Worm (Caenorhabditis elegans): ENCODE results near the gene sws-1.
A peak's percentile ranks its signal among the peaks of the same experiment; 100 is the strongest.

The sws-1 gene

ce11 chrV:18967479-18968056, 13.7 kb downstream of the sws-1 start, which contains the start of gene Y39B6A.43 (continued):
- no peak for TF ChIP-seq elt-1 (tag; optimal IDR thresholded peaks at IDR 0.05; ENCODE audit: borderline replicate concordance, insufficient read depth)
- peak; percentile 48 for TF ChIP-seq ceh-43 (GFP tag; optimal IDR thresholded peaks at IDR 0.05)
- TF ChIP-seq nhr-237 (tag; optimal IDR thresholded peaks at IDR 0.05): peak; percentile 94

- TF ChIP-seq ceh-39 (tag; optimal IDR thresholded peaks at IDR 0.05) (no peak), snpc-4 (tag; optimal IDR thresholded peaks at IDR 0.05) (no peak), pha-4 (tag; optimal IDR thresholded peaks at IDR 0.05) (no peak), mls-2 (tag; optimal IDR thresholded peaks at IDR 0.05) (no peak), lin-13 (tag; optimal IDR thresholded peaks at IDR 0.05) (no peak), nhr-2 (tag; optimal IDR thresholded peaks at IDR 0.05) (no peak), lin-32 (GFP tag; optimal IDR thresholded peaks at IDR 0.05) (no peak), lsy-2 (tag; optimal IDR thresholded peaks at IDR 0.05) (no peak), nhr-237 (tag; optimal IDR thresholded peaks at IDR 0.05) (no peak), blmp-1 (tag; optimal IDR thresholded peaks at IDR 0.05) (no peak), hlh-1 (tag; optimal IDR thresholded peaks at IDR 0.05) (no peak), unc-62 (GFP tag; optimal IDR thresholded peaks at IDR 0.05) (no peak), cnd-1 (tag; optimal IDR thresholded peaks at IDR 0.05) (no peak), unc-120 (tag; optimal IDR thresholded peaks at IDR 0.05; ENCODE audit: poor library complexity, severe bottlenecking) (no peak), nhr-76 (tag; optimal IDR thresholded peaks at IDR 0.05) (no peak), flh-1 (GFP tag; optimal IDR thresholded peaks at IDR 0.05) (no peak), mep-1 (tag; optimal IDR thresholded peaks at IDR 0.05) (no peak), M03D4.4 (tag; optimal IDR thresholded peaks at IDR 0.05) (no peak), bed-3 (GFP tag; optimal IDR thresholded peaks at IDR 0.05) (no peak)
These were observed 21.2 kb downstream of the sws-1 start, which contains the start of gene ztf-20 for ce11 chrV:18960072-18960471. ztf-20 (minus strand) TSS chrV:18960172.

ce11 chrV:18957267-18957843, 23.9 kb downstream of the sws-1 start, which contains the start of gene hrg-10:
hrg-10 (minus strand) TSS chrV:18957317.
- TF ChIP-seq nhr-12 (tag; optimal IDR thresholded peaks at IDR 0.05) (no peak), sem-2 (GFP tag; optimal IDR thresholded peaks at IDR 0.05) (no peak), lin-13 (tag; optimal IDR thresholded peaks at IDR 0.05) (no peak), unc-62 (GFP tag; optimal IDR thresholded peaks at IDR 0.05) (no peak), snpc-4 (tag; optimal IDR thresholded peaks at IDR 0.05) (no peak), nhr-28 (tag; optimal IDR thresholded peaks at IDR 0.05) (no peak), ceh-39 (tag; optimal IDR thresholded peaks at IDR 0.05) (no peak), elt-3 (tag; optimal IDR thresholded peaks at IDR 0.05) (no peak)

- no peak for TF ChIP-seq lin-32 (GFP tag; optimal IDR thresholded peaks at IDR 0.05)
- no peak for TF ChIP-seq mls-2 (tag; optimal IDR thresholded peaks at IDR 0.05)
- no peak for TF ChIP-seq unc-39 (tag; optimal IDR thresholded peaks at IDR 0.05)
- TF ChIP-seq ceh-43 (GFP tag; optimal IDR thresholded peaks at IDR 0.05): no peak
- TF ChIP-seq ham-2 (GFP tag; optimal IDR thresholded peaks at IDR 0.05): no peak
- no peak for TF ChIP-seq sem-2 (GFP tag; optimal IDR thresholded peaks at IDR 0.05)
- no peak for TF ChIP-seq snpc-4 (tag; optimal IDR thresholded peaks at IDR 0.05)
- TF ChIP-seq mab-5 (tag; optimal IDR thresholded peaks at IDR 0.05): no peak
- TF ChIP-seq elt-3 (tag; optimal IDR thresholded peaks at IDR 0.05): no peak
- no peak for TF ChIP-seq cnd-1 (tag; optimal IDR thresholded peaks at IDR 0.05)
- TF ChIP-seq unc-62 (GFP tag; optimal IDR thresholded peaks at IDR 0.05): no peak
- no peak for TF ChIP-seq bed-3 (GFP tag; optimal IDR thresholded peaks at IDR 0.05)
- TF ChIP-seq lsy-2 (tag; optimal IDR thresholded peaks at IDR 0.05): no peak
- no peak for TF ChIP-seq ztf-11 (tag; optimal IDR thresholded peaks at IDR 0.05)
These were observed 40.9 kb downstream of the sws-1 start, which contains the start of gene Y80D3A.8 for ce11 chrV:18940341-18940740. Y80D3A.8 (plus strand) TSS chrV:18940641.

- TF ChIP-seq flh-1 (GFP tag; optimal IDR thresholded peaks at IDR 0.05) (no peak), ceh-43 (GFP tag; optimal IDR thresholded peaks at IDR 0.05) (no peak), tbx-8 (GFP tag; optimal IDR thresholded peaks at IDR 0.05) (no peak), nhr-12 (tag; optimal IDR thresholded peaks at IDR 0.05) (no peak), ham-2 (GFP tag; optimal IDR thresholded peaks at IDR 0.05) (no peak), ztf-11 (tag; optimal IDR thresholded peaks at IDR 0.05) (no peak), unc-39 (tag; optimal IDR thresholded peaks at IDR 0.05) (no peak), zip-8 (tag; optimal IDR thresholded peaks at IDR 0.05) (no peak)
These were observed 43.7 kb downstream of the sws-1 start for ce11 chrV:18937578-18937977.
